Fruit fly (Drosophila melanogaster): ENCODE measurements around the gene Ugt37A1.

Gene Ugt37A1

DNA sequence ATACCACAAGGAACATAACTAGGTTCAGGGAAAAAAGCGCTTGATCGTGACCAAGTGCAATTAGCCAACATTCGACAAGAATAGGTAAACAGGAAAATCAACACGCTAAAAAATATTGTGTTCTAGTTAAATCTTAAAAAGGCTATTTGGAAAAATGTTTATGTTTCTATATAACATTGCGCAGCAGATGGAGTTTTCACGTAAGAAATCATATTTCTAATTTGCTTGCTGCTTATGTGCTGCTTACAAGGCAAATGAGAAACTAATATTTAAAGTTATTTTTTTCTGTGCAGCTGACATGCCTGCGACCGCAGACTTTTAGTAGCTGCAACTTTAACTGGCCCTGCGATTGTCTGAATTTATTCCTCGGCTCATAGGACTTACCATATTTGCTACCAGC is 7.4 kb upstream of the Ugt37A1 start:
- TF ChIP-seq Sin3A (optimal IDR thresholded peaks at IDR 0.05) (no peak), insv (optimal IDR thresholded peaks at IDR 0.05) (no peak), psq (optimal IDR thresholded peaks at IDR 0.05) (no peak), ttk (optimal IDR thresholded peaks at IDR 0.05) (no peak), Myc (optimal IDR thresholded peaks at IDR 0.05) (no peak), h (optimal IDR thresholded peaks at IDR 0.05) (no peak)

DNA sequence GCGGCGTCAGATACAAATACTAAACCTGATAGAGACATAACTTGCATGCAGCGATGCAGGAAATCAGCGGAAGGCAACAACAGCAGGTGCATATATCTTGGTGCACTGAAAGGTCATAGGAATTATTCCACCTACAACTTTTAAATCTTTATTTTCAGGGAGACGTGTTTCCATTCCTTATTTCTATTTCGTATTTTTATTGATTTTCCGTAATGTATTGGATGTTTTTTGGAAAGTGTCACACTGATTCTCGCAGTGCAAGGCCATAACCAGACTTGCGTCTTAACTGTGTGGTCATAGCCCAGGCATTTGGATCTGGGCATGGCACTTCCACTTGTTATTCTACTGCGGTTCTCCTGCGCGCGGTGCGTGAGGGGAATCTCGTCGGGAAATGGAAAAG is 2.5 kb downstream of the Ugt37A1 start:
- no peak for TF ChIP-seq insv (optimal IDR thresholded peaks at IDR 0.05)
- no peak for TF ChIP-seq Myc (optimal IDR thresholded peaks at IDR 0.05)
- TF ChIP-seq psq (optimal IDR thresholded peaks at IDR 0.05), result no peak
- TF ChIP-seq Sin3A (optimal IDR thresholded peaks at IDR 0.05), result no peak
- TF ChIP-seq h (optimal IDR thresholded peaks at IDR 0.05), result no peak
- no peak for TF ChIP-seq ttk (optimal IDR thresholded peaks at IDR 0.05)

- TF ChIP-seq ttk (optimal IDR thresholded peaks at IDR 0.05) (no peak), h (optimal IDR thresholded peaks at IDR 0.05) (no peak), insv (optimal IDR thresholded peaks at IDR 0.05) (no peak)
Measured at dm6 chr2L:20370151-20370550, 3.8 kb downstream of the Ugt37A1 start.

- TF ChIP-seq insv (optimal IDR thresholded peaks at IDR 0.05) (no peak), ttk (optimal IDR thresholded peaks at IDR 0.05) (no peak), Myc (optimal IDR thresholded peaks at IDR 0.05) (no peak), psq (optimal IDR thresholded peaks at IDR 0.05) (no peak), Sin3A (optimal IDR thresholded peaks at IDR 0.05) (no peak), h (optimal IDR thresholded peaks at IDR 0.05) (no peak)
Measured at dm6 chr2L:20352727-20353126, 21.2 kb downstream of the Ugt37A1 start.

- TF ChIP-seq psq (optimal IDR thresholded peaks at IDR 0.05) (no peak), Sin3A (optimal IDR thresholded peaks at IDR 0.05) (no peak), ttk (optimal IDR thresholded peaks at IDR 0.05) (no peak), h (optimal IDR thresholded peaks at IDR 0.05) (no peak), Myc (optimal IDR thresholded peaks at IDR 0.05) (no peak), insv (optimal IDR thresholded peaks at IDR 0.05) (no peak)
Measured at dm6 chr2L:20352200-20352599, 21.7 kb downstream of the Ugt37A1 start.

DNA sequence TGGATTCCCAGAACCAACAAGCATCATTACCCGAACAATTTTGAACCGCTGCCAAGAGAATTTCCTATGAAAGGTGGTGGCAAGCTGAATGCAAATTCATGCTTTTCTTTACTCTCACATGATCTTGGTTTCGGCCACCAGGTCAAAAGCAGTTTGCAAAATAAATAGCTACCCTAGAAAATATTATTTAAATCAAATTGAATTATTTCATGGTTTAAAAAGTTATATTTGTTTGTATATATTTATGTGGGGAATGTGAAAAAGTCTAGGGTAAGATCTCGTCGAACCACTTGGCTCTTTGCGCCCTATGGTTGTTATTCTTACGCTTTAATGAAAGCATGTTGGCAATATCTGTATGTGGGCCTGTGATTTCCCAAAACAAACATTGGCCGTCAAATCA is 22.2 kb downstream of the Ugt37A1 start:
- TF ChIP-seq Myc (optimal IDR thresholded peaks at IDR 0.05) (no peak), insv (optimal IDR thresholded peaks at IDR 0.05) (no peak), psq (optimal IDR thresholded peaks at IDR 0.05) (no peak), h (optimal IDR thresholded peaks at IDR 0.05) (no peak), Sin3A (optimal IDR thresholded peaks at IDR 0.05) (no peak), ttk (optimal IDR thresholded peaks at IDR 0.05) (no peak)

DNA sequence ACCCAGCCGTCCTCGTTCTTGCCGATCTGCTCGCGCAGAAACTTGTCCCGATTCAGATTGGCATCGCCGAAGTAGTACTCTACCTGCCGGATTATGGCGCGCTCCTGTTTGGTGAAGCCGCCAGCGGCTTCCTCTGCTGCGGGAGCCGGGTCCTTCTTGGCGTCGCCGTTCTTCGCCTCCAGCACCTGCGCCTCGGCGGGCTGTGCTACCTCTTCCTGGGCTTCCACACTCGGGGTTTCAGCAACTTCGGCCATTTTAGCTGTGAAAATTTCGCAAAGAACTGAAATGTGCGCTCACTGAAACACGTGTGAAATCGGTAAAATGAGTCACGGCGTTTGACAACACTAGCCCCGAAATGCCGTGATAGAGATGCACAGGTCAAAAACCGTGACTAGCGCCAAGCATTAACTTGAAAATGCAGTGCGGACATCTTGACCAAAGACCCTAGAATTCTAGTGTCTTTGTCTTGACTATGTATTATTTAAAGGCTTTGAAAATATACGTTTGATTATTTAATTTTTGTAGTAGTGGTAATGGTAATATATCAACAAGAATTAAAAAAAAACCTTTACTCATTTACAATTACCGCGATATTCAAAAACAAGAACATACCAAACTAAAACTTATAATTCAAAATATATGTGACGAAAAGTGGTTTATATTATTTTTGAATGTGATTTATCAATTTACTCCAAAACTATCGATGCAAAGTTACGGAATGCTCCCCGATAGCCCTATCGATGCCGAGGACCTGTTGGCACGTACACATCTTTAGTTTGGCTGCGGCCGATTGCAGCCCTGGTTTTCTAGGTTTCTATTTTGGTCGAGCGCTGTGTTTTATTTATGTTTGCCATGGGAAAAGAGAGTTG is 24.0 kb downstream of the Ugt37A1 start, which contains the start of the genes La and RtGEF:
Gene La (minus strand): TSS at position 342 of the 869 bp plus-strand sequence.
Gene RtGEF (plus strand): TSS at position 764 of the 869 bp plus-strand sequence.
- TF ChIP-seq Sin3A (optimal IDR thresholded peaks at IDR 0.05) (no peak), ttk (optimal IDR thresholded peaks at IDR 0.05) (no peak), h (optimal IDR thresholded peaks at IDR 0.05) (no peak), Myc (optimal IDR thresholded peaks at IDR 0.05) (no peak), insv (optimal IDR thresholded peaks at IDR 0.05) (no peak), psq (optimal IDR thresholded peaks at IDR 0.05) (no peak)

dm6 chr2L:20341999-20342325 is 31.9 kb downstream of the Ugt37A1 start:
- no peak for TF ChIP-seq psq (optimal IDR thresholded peaks at IDR 0.05)
- no peak for TF ChIP-seq Sin3A (optimal IDR thresholded peaks at IDR 0.05)
- no peak for TF ChIP-seq h (optimal IDR thresholded peaks at IDR 0.05)
- no peak for TF ChIP-seq Myc (optimal IDR thresholded peaks at IDR 0.05)
- TF ChIP-seq ttk (optimal IDR thresholded peaks at IDR 0.05), result no peak
- no peak for TF ChIP-seq insv (optimal IDR thresholded peaks at IDR 0.05)

dm6 chr2L:20341211-20341998 is 32.5 kb downstream of the Ugt37A1 start:
- TF ChIP-seq psq (optimal IDR thresholded peaks at IDR 0.05) (no peak), Myc (optimal IDR thresholded peaks at IDR 0.05) (no peak), Sin3A (optimal IDR thresholded peaks at IDR 0.05) (no peak), insv (optimal IDR thresholded peaks at IDR 0.05) (no peak), h (optimal IDR thresholded peaks at IDR 0.05) (no peak), ttk (optimal IDR thresholded peaks at IDR 0.05) (no peak)

- TF ChIP-seq Myc (optimal IDR thresholded peaks at IDR 0.05) (no peak), psq (optimal IDR thresholded peaks at IDR 0.05) (no peak), insv (optimal IDR thresholded peaks at IDR 0.05) (no peak), ttk (optimal IDR thresholded peaks at IDR 0.05) (no peak), Sin3A (optimal IDR thresholded peaks at IDR 0.05) (no peak), h (optimal IDR thresholded peaks at IDR 0.05) (no peak)
Measured at dm6 chr2L:20340635-20341034, 33.3 kb downstream of the Ugt37A1 start.

DNA sequence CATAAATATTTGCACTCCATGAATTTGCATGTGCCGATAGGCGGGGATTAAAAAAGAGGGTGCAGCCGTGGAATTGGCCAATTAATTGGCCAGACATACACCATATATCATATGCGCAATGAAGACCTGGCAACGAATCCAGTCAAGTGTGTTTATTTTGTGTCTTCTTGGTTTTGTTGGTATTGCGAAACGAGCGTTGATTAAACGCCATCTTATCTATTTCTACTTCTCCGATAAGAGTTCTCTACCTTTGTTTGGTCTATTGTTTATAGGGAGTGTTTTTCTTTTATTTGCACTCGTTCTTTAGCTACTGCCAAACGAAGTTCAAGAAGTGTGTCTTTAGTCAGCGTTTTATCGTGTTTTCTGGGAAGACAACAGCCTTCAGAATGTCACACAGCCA is 36.1 kb downstream of the Ugt37A1 start:
- TF ChIP-seq h (optimal IDR thresholded peaks at IDR 0.05) (no peak), psq (optimal IDR thresholded peaks at IDR 0.05) (no peak), ttk (optimal IDR thresholded peaks at IDR 0.05) (no peak), insv (optimal IDR thresholded peaks at IDR 0.05) (no peak), Sin3A (optimal IDR thresholded peaks at IDR 0.05) (no peak), Myc (optimal IDR thresholded peaks at IDR 0.05) (no peak)

DNA sequence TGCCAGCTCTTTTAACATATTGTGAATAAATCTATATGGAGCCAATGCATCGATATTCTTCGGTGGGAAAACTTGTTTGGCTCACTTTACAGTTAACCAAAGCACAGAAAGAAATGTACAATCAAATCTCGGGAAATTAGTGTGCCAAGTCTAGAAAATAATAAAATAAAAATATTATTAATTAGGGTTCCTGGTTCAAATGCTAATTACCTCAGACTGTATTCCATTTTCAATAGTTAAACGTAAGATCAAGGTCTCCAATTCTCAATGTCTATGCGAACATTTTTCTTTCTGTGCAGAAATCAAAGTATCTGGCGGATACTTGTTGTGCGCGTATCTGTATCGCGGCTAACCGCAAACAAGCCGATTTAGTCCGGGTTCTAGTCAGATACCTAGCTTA is 39.0 kb downstream of the Ugt37A1 start:
- TF ChIP-seq insv (optimal IDR thresholded peaks at IDR 0.05) (no peak), psq (optimal IDR thresholded peaks at IDR 0.05) (no peak), ttk (optimal IDR thresholded peaks at IDR 0.05) (no peak), Myc (optimal IDR thresholded peaks at IDR 0.05) (no peak), h (optimal IDR thresholded peaks at IDR 0.05) (no peak), Sin3A (optimal IDR thresholded peaks at IDR 0.05) (no peak)

Data from Kc167 (cell line).